Fruit fly (Drosophila melanogaster) Kc167 (cell line): Measurements from ENCODE around the gene CG17129.

ENCODE experiments used
- psq ChIP-seq: fragments of >200 bp; optimal IDR thresholded peaks from 2 replicates; lab custom pipeline; 2017; ENCODE audit warnings: missing external identifiers
- ttk ChIP-seq: sonication (Bioruptor generic); optimal IDR thresholded peaks from 2 replicates; lab custom pipeline; 2017; ENCODE audit warnings: missing external identifiers

DNA sequence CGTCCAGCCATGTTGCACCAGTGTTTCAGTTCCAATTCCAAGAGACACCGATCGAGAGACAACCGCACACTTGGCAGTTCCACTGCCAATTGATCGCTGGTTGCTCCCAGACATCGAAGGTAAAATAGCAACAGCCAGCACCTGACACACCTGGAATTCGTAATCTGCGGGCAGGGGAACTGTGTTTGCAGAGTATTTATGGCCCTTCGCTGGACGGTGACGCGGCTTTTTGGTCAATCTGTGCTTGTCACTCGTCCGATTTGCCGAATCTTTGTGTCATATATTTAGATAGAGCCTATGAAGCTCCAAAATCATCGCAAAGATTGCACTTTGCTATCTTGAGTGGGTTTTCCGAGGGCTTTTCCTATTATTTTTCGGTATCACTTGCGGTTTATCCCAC lies 7.7 kb upstream of the CG17129 start, which contains the start of gene hiro:
- TF ChIP-seq ttk (lab: Kevin White, UChicago) (no peak), psq (lab: Kevin White, UChicago) (no peak)
